Worm (Caenorhabditis elegans): ENCODE measurements around the gene F32D1.8.

DNA sequence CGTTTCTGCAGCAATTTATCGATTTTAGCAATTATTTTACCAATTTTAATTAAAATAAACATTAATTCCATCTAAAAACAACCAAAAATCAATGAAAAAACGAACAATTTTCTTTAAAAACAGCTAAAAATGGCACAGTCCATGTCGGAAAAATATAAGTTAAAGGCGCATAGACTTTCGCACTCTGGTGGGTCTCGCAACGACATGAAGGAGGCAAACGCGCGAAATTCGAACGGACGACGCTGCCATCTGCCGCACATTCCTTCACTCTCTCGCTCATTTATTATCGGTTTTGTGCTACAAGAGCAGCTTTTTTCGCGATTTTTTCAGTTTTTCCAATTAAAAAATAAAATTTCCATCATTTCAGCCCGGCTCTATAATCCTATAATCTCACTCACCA, 30.7 kb downstream of the F32D1.8 start, which contains the start of gene mcm-7:
- TF ChIP-seq pag-3 (tag; optimal IDR thresholded peaks at IDR 0.05; ENCODE audit: borderline replicate concordance) (no peak), ceh-31 (tag; optimal IDR thresholded peaks at IDR 0.05) (peak; percentile 40), ceh-9 (tag; optimal IDR thresholded peaks at IDR 0.05) (no peak), npax-4 (tag; optimal IDR thresholded peaks at IDR 0.05) (no peak), tbx-2 (tag; optimal IDR thresholded peaks at IDR 0.05) (peak; percentile 29), ceh-14 (tag; optimal IDR thresholded peaks at IDR 0.05) (no peak), C38D4.7 (GFP tag; optimal IDR thresholded peaks at IDR 0.05) (no peak), elt-4 (tag; optimal IDR thresholded peaks at IDR 0.05) (no peak), unc-86 (tag; optimal IDR thresholded peaks at IDR 0.05) (no peak)
